Worm (Caenorhabditis elegans): ENCODE data around the gene crp-1.

DNA sequence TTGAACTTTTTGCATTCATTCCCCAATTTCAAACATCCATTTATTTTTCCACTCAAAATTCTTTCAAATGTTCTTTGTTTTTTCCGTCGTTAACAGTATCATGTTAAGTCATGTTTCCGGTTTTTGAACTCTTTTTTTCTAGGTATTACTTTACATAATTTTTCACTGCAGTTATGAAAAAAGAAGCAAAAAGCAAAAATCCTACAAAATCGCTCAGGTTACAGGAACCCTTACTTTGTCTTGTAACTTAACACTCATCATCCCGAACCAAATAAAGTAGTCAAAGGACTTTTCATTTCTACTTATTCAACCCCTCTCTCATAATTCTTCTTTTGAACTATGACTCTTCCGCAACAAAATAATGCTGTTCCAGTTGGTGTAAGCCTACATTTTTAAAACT lies 13.1 kb downstream of the crp-1 start, which contains the start of gene aqp-5:
- no peak for TF ChIP-seq med-1 (GFP tag; optimal IDR thresholded peaks at IDR 0.05; ENCODE audit: insufficient read depth)
- no peak for TF ChIP-seq T22C8.4 (GFP tag; IDR thresholded peaks at IDR 0.05)
- TF ChIP-seq klf-2 (GFP tag; conservative IDR thresholded peaks at IDR 0.05): no peak

Data from whole organism, midembryonic.